Worm (Caenorhabditis elegans) whole organism, young adult: Measurements from ENCODE around the gene F44D12.6.

Experiments
- B0035.1 ChIP-seq: sonication (generic microtip); optimal IDR thresholded peaks from 2 replicates; lab custom pipeline; 2016; ENCODE audit warnings: missing genetic modification characterization, mild to moderate bottlenecking, missing compliant biosample characterization, missing genotype, missing genetic modification reagents
- B0261.1 ChIP-seq: sonication (generic microtip); optimal IDR thresholded peaks from 2 replicates; lab custom pipeline; 2016; ENCODE audit warnings: mild to moderate bottlenecking, missing genetic modification characterization, moderate library complexity, missing compliant biosample characterization
- C06A6.2 ChIP-seq: fragments of 200-800 bp; sonication (Bioruptor generic); conservative IDR thresholded peaks from 2 replicates; pipeline ENCODE4 v1.3.6; 2022; ENCODE audit warnings: missing genetic modification characterization, missing compliant biosample characterization
- F10E7.11 ChIP-seq: sonication (generic microtip); optimal IDR thresholded peaks from 2 replicates; lab custom pipeline; 2017; ENCODE audit warnings: mild to moderate bottlenecking, missing genetic modification characterization, moderate library complexity, missing compliant biosample characterization
- F23B12.7 ChIP-seq: sonication (generic microtip); optimal IDR thresholded peaks from 2 replicates; lab custom pipeline; 2017; ENCODE audit warnings: missing genetic modification characterization, mild to moderate bottlenecking, missing compliant biosample characterization, antibody characterized with exemption, moderate library complexity; ENCODE audit not compliant: insufficient read depth
- F37B4.10 ChIP-seq: fragments of 200-800 bp; sonication (Bioruptor generic); IDR thresholded peaks from 2 replicates; pipeline ENCODE4 v1.3.6; 2022; ENCODE audit warnings: missing genetic modification characterization, missing compliant biosample characterization
- F49E8.2 ChIP-seq: sonication (generic microtip); optimal IDR thresholded peaks from 3 replicates; lab custom pipeline; 2017; ENCODE audit warnings: missing genetic modification characterization, mild to moderate bottlenecking, missing compliant biosample characterization, antibody characterized with exemption, moderate library complexity; ENCODE audit not compliant: insufficient read depth
- T07F8.4 ChIP-seq: sonication (generic microtip); optimal IDR thresholded peaks from 2 replicates; lab custom pipeline; 2016; ENCODE audit warnings: mild to moderate bottlenecking, missing genetic modification characterization, moderate library complexity, missing compliant biosample characterization
- Y95B8A.8 ChIP-seq: fragments of 200-800 bp; sonication (Bioruptor generic); IDR thresholded peaks from 2 replicates; pipeline ENCODE4 v1.3.6; 2022; ENCODE audit warnings: missing genetic modification reagents, missing genetic modification characterization, missing compliant biosample characterization
- ZK185.1 ChIP-seq: sonication (generic microtip); optimal IDR thresholded peaks from 2 replicates; lab custom pipeline; 2016; ENCODE audit warnings: mild to moderate bottlenecking, missing genetic modification characterization, missing compliant biosample characterization; ENCODE audit not compliant: poor library complexity, severe bottlenecking
- akir-1 ChIP-seq: fragments of 200-800 bp; sonication (Bioruptor generic); optimal IDR thresholded peaks from 2 replicates; lab custom pipeline; 2018; ENCODE audit warnings: mild to moderate bottlenecking, missing genetic modification characterization, moderate library complexity, missing compliant biosample characterization
- bed-1 ChIP-seq: fragments of 200-800 bp; sonication (Bioruptor generic); IDR thresholded peaks from 2 replicates; pipeline ENCODE4 v1.3.6; 2022; ENCODE audit warnings: missing genetic modification reagents, missing genetic modification characterization, missing compliant biosample characterization
- cebp-2 ChIP-seq: fragments of 200-800 bp; sonication (Bioruptor generic); IDR thresholded peaks from 2 replicates; pipeline ENCODE4 v1.3.6; 2022; ENCODE audit warnings: missing genetic modification characterization, missing compliant biosample characterization
- ceh-100 ChIP-seq: fragments of 200-800 bp; sonication (Bioruptor generic); IDR thresholded peaks from 2 replicates; pipeline ENCODE4 v1.3.6; 2022; ENCODE audit warnings: missing genetic modification reagents, missing genetic modification characterization, missing compliant biosample characterization
- ceh-58 ChIP-seq: fragments of 200-800 bp; sonication (Bioruptor generic); IDR thresholded peaks from 2 replicates; pipeline ENCODE4 v1.3.6; 2022; ENCODE audit warnings: missing genetic modification characterization, missing compliant biosample characterization
- chd-7 ChIP-seq: sonication (generic microtip); optimal IDR thresholded peaks from 2 replicates; lab custom pipeline; 2016; ENCODE audit warnings: mild to moderate bottlenecking, missing genetic modification characterization, moderate library complexity, missing compliant biosample characterization
- egrh-3 ChIP-seq: fragments of 200-800 bp; sonication (Bioruptor generic); IDR thresholded peaks from 2 replicates; pipeline ENCODE4 v1.3.6; 2022; ENCODE audit warnings: missing genetic modification reagents, missing genetic modification characterization, missing compliant biosample characterization
- him-1 ChIP-seq: sonication (generic microtip); optimal IDR thresholded peaks from 2 replicates; lab custom pipeline; 2016; ENCODE audit warnings: missing genotype, missing genetic modification reagents, missing genetic modification characterization, missing compliant biosample characterization
- hlh-12 ChIP-seq: sonication (generic microtip); optimal IDR thresholded peaks from 2 replicates; lab custom pipeline; 2016; ENCODE audit warnings: missing genetic modification characterization, missing compliant biosample characterization
- hmg-1.2 ChIP-seq: fragments of 200-800 bp; sonication (Bioruptor generic); IDR thresholded peaks from 2 replicates; pipeline ENCODE4 v1.3.6; 2022; ENCODE audit warnings: missing genetic modification reagents, missing genetic modification characterization, missing compliant biosample characterization
- hsf-1 ChIP-seq: fragments of 200-800 bp; sonication (Bioruptor generic); IDR thresholded peaks from 2 replicates; pipeline ENCODE4 v1.3.6; 2022; ENCODE audit warnings: missing genetic modification reagents, missing genetic modification characterization, missing compliant biosample characterization
- lag-1 ChIP-seq: fragments of 200-800 bp; sonication (Bioruptor generic); IDR thresholded peaks from 2 replicates; pipeline ENCODE4 v1.3.6; 2022; ENCODE audit warnings: missing genetic modification reagents, missing genetic modification characterization, missing compliant biosample characterization
- lin-35 ChIP-seq, 3 experiments: fragments of 150-350 bp in 2 of 3; sonication (generic microtip) in 1 of 3; optimal IDR thresholded peaks; 2 replicates each; lab custom pipeline; 2014 to 2018; ENCODE audit warnings: missing biosample characterization in 3 of 3, missing genetic modification characterization in 3 of 3, missing genetic modification reagents in 3 of 3
- lin-40 ChIP-seq: sonication (generic microtip); optimal IDR thresholded peaks from 2 replicates; lab custom pipeline; 2016; ENCODE audit warnings: missing genetic modification characterization, mild to moderate bottlenecking, missing compliant biosample characterization, missing genotype, missing genetic modification reagents
- lsy-27 ChIP-seq: sonication (generic microtip); optimal IDR thresholded peaks from 2 replicates; lab custom pipeline; 2017; ENCODE audit warnings: missing genetic modification characterization, mild to moderate bottlenecking, missing compliant biosample characterization, antibody characterized with exemption, missing genotype, borderline replicate concordance; ENCODE audit not compliant: insufficient read depth
- madf-6 ChIP-seq: fragments of 200-800 bp; sonication (Bioruptor generic); IDR thresholded peaks from 2 replicates; pipeline ENCODE4 v1.3.6; 2022; ENCODE audit warnings: missing genetic modification reagents, missing genetic modification characterization, missing compliant biosample characterization
- nfya-1 ChIP-seq: sonication (generic microtip); optimal IDR thresholded peaks from 2 replicates; lab custom pipeline; 2017; ENCODE audit warnings: antibody characterized with exemption, missing compliant biosample characterization, missing genetic modification characterization, borderline replicate concordance; ENCODE audit not compliant: insufficient read depth
- pbrm-1 ChIP-seq: fragments of 200-800 bp; sonication (Bioruptor generic); IDR thresholded peaks from 2 replicates; pipeline ENCODE4 v1.3.6; 2022; ENCODE audit warnings: missing genetic modification reagents, missing genetic modification characterization, missing compliant biosample characterization
- sea-2 ChIP-seq: fragments of 200-800 bp; sonication (Bioruptor generic); IDR thresholded peaks from 2 replicates; pipeline ENCODE4 v1.3.6; 2022; ENCODE audit warnings: missing genetic modification characterization, missing compliant biosample characterization
- sptf-2 ChIP-seq: fragments of 200-800 bp; sonication (Bioruptor generic); optimal IDR thresholded peaks from 2 replicates; lab custom pipeline; 2018; ENCODE audit warnings: mild to moderate bottlenecking, missing genetic modification characterization, missing compliant biosample characterization
- tbp1 ChIP-seq: fragments of 200-800 bp; sonication (Bioruptor generic); optimal IDR thresholded peaks from 2 replicates; lab custom pipeline; 2018; ENCODE audit warnings: mild to moderate bottlenecking, missing genetic modification characterization, missing compliant biosample characterization
- tlf-1 ChIP-seq: fragments of 200-800 bp; sonication (Bioruptor generic); optimal IDR thresholded peaks from 2 replicates; lab custom pipeline; 2018; ENCODE audit warnings: mild to moderate bottlenecking, missing genetic modification characterization, missing compliant biosample characterization
- zim-3 ChIP-seq: sonication (generic microtip); optimal IDR thresholded peaks from 2 replicates; lab custom pipeline; 2017; ENCODE audit warnings: mild to moderate bottlenecking, missing genetic modification characterization, moderate library complexity, missing compliant biosample characterization
- ztf-18 ChIP-seq: sonication (generic microtip); optimal IDR thresholded peaks from 2 replicates; lab custom pipeline; 2016; ENCODE audit warnings: missing genotype, mild to moderate bottlenecking, missing genetic modification characterization, missing compliant biosample characterization
- ztf-26 ChIP-seq: sonication (generic microtip); optimal IDR thresholded peaks from 2 replicates; lab custom pipeline; 2017; ENCODE audit warnings: missing genetic modification characterization, missing compliant biosample characterization
- ztf-28 ChIP-seq: fragments of 200-800 bp; sonication (Bioruptor generic); IDR thresholded peaks from 2 replicates; pipeline ENCODE4 v1.3.6; 2022; ENCODE audit warnings: missing genetic modification reagents, missing genetic modification characterization, missing compliant biosample characterization
- ztf-6 ChIP-seq: fragments of 200-800 bp; sonication (Bioruptor generic); IDR thresholded peaks from 2 replicates; pipeline ENCODE4 v1.3.6; 2022; ENCODE audit warnings: missing genetic modification reagents, missing genetic modification characterization, missing compliant biosample characterization

Gene F44D12.6

ce11 chrIV:10042881-10043280 lies 9.7 kb downstream of the F44D12.6 start, which contains the start of gene frk-1:
Gene frk-1 (plus strand): TSS chrIV:10043181.
- TF ChIP-seq hmg-1.2 (GFP tag; lab: Robert Waterston, UW), result no peak
- TF ChIP-seq madf-6, result no peak
- TF ChIP-seq bed-1 (GFP tag; lab: Robert Waterston, UW), result no peak
- TF ChIP-seq lag-1 (GFP tag; lab: Robert Waterston, UW), result no peak
- TF ChIP-seq ztf-18 (tag; lab: Kevin White, UChicago), result no peak
- TF ChIP-seq B0261.1 (tag; lab: Kevin White, UChicago), result no peak
- no peak for TF ChIP-seq ztf-6 (GFP tag; lab: Robert Waterston, UW)
- no peak for TF ChIP-seq F10E7.11 (tag; lab: Kevin White, UChicago)
- no peak for TF ChIP-seq F37B4.10 (GFP tag; lab: Robert Waterston, UW)
- no peak for TF ChIP-seq sea-2 (GFP tag; lab: Robert Waterston, UW)
- TF ChIP-seq ceh-100 (GFP tag; lab: Robert Waterston, UW), result no peak
- no peak for TF ChIP-seq lsy-27 (tag; lab: Kevin White, UChicago)

ce11 chrIV:10046005-10046404 lies 12.9 kb downstream of the F44D12.6 start:
- TF ChIP-seq ztf-28, result no peak
- TF ChIP-seq him-1 (tag; lab: Kevin White, UChicago), result no peak
- no peak for TF ChIP-seq T07F8.4 (tag; lab: Kevin White, UChicago)
- TF ChIP-seq zim-3 (tag; lab: Kevin White, UChicago), result no peak
- TF ChIP-seq F10E7.11 (tag; lab: Kevin White, UChicago), result no peak

- TF ChIP-seq akir-1 (GFP tag; lab: Kevin White, UChicago) (no peak), tbp1 (GFP tag; lab: Kevin White, UChicago) (no peak), sptf-2 (no peak), B0261.1 (tag; lab: Kevin White, UChicago) (no peak), ztf-26 (tag; lab: Kevin White, UChicago) (no peak), F49E8.2 (tag; lab: Kevin White, UChicago) (no peak), tlf-1 (GFP tag; lab: Kevin White, UChicago) (no peak), F37B4.10 (GFP tag; lab: Robert Waterston, UW) (no peak), F23B12.7 (tag; lab: Kevin White, UChicago) (no peak), pbrm-1 (GFP tag; lab: Robert Waterston, UW) (no peak), hsf-1 (GFP tag; lab: Robert Waterston, UW) (no peak), T07F8.4 (tag; lab: Kevin White, UChicago) (no peak)
Measured at ce11 chrIV:10047108-10047507, 14.0 kb downstream of the F44D12.6 start, which contains the start of gene T04B2.3. Gene T04B2.3 (plus strand): TSS chrIV:10047408.

- TF ChIP-seq cebp-2 (GFP tag; lab: Robert Waterston, UW) (no peak), egrh-3 (GFP tag; lab: Robert Waterston, UW) (no peak), lin-40 (no peak), ztf-26 (tag; lab: Kevin White, UChicago) (no peak), ceh-58 (GFP tag; lab: Robert Waterston, UW) (no peak), chd-7 (tag; lab: Kevin White, UChicago) (no peak), nfya-1 (no peak), Y95B8A.8 (GFP tag; lab: Robert Waterston, UW) (no peak), lin-35 (GFP tag; optimal IDR thresholded peaks at IDR 0.05; lab: Kevin White, UChicago) (no peak), ZK185.1 (tag; lab: Kevin White, UChicago) (no peak), B0035.1 (tag; lab: Kevin White, UChicago) (no peak), C06A6.2 (GFP tag; lab: Robert Waterston, UW) (no peak), hlh-12 (no peak)
Measured at ce11 chrIV:10048268-10048667, 15.1 kb downstream of the F44D12.6 start.
